Fruit fly (Drosophila melanogaster) whole organism, embryonic: ENCODE data around the gene Fbw5.

Experiments
- BEAF-32 ChIP-seq: fragments of 200-800 bp; sonication (Bioruptor generic); optimal IDR thresholded peaks from 3 replicates; lab custom pipeline; 2017; ENCODE audit warnings: missing biosample characterization, missing genetic modification characterization, mild to moderate bottlenecking, moderate library complexity, missing genetic modification reagents
- CG10366 ChIP-seq: fragments of 200-800 bp; sonication (Bioruptor generic); IDR thresholded peaks from 2 replicates; pipeline ENCODE4 v1.3.6; 2022; ENCODE audit warnings: missing biosample characterization, missing genetic modification characterization
- CG10959 ChIP-seq: fragments of 200-800 bp; sonication (Bioruptor generic); IDR thresholded peaks from 2 replicates; pipeline ENCODE4 v1.3.6; 2022; ENCODE audit warnings: missing biosample characterization, missing genetic modification characterization
- CG13287 ChIP-seq: fragments of 200-800 bp; sonication (Bioruptor generic); IDR thresholded peaks from 2 replicates; pipeline ENCODE4 v1.3.6; 2022; ENCODE audit warnings: missing biosample characterization, missing genetic modification characterization; ENCODE audit not compliant: partially characterized antibody
- CG13624 ChIP-seq: fragments of 200-800 bp; sonication (Bioruptor generic); optimal IDR thresholded peaks from 2 replicates; lab custom pipeline; 2016; ENCODE audit warnings: missing biosample characterization, missing genetic modification characterization
- CG14710 ChIP-seq: fragments of 200-800 bp; sonication (Bioruptor generic); optimal IDR thresholded peaks from 3 replicates; lab custom pipeline; 2019; ENCODE audit warnings: missing biosample characterization, mild to moderate bottlenecking, missing genetic modification characterization, moderate library complexity
- CG14965 ChIP-seq: fragments of 200-800 bp; sonication (Bioruptor generic); optimal IDR thresholded peaks from 2 replicates; lab custom pipeline; 2016; ENCODE audit warnings: missing biosample characterization, missing genetic modification characterization, borderline replicate concordance
- CG16815 ChIP-seq: fragments of 200-800 bp; sonication (Bioruptor generic); optimal IDR thresholded peaks from 3 replicates; lab custom pipeline; 2017; ENCODE audit warnings: missing biosample characterization, mild to moderate bottlenecking, missing genetic modification characterization
- CG17568 ChIP-seq: fragments of 200-800 bp; sonication (Bioruptor generic); optimal IDR thresholded peaks from 2 replicates; lab custom pipeline; 2018; ENCODE audit warnings: missing biosample characterization, mild to moderate bottlenecking, missing genetic modification characterization, moderate library complexity
- CG18262 ChIP-seq: fragments of 200-800 bp; optimal IDR thresholded peaks from 3 replicates; lab custom pipeline; 2019; ENCODE audit warnings: missing biosample characterization, mild to moderate bottlenecking, missing genetic modification characterization, moderate library complexity
- CG2120 ChIP-seq: fragments of 200-800 bp; sonication (Bioruptor generic); optimal IDR thresholded peaks from 3 replicates; lab custom pipeline; 2016; ENCODE audit warnings: missing biosample characterization, missing genetic modification characterization
- CG32767 ChIP-seq: fragments of 200-800 bp; sonication (Bioruptor generic); IDR thresholded peaks from 2 replicates; pipeline ENCODE4 v1.3.6; 2022; ENCODE audit warnings: missing biosample characterization, missing genetic modification characterization
- CG4360 ChIP-seq: fragments of 200-800 bp; sonication (Bioruptor generic); IDR thresholded peaks from 2 replicates; pipeline ENCODE4 v1.3.6; 2022; ENCODE audit warnings: missing biosample characterization, missing genetic modification characterization
- CG4424 ChIP-seq: fragments of 200-800 bp; sonication (Bioruptor generic); optimal IDR thresholded peaks from 3 replicates; lab custom pipeline; 2016; ENCODE audit warnings: missing biosample characterization, missing genetic modification characterization
- CG4730 ChIP-seq: fragments of 200-800 bp; sonication (Bioruptor generic); IDR thresholded peaks from 2 replicates; pipeline ENCODE4 v1.3.6; 2022; ENCODE audit warnings: missing biosample characterization, missing genetic modification characterization
- CG4854 ChIP-seq: fragments of 200-800 bp; sonication (Bioruptor generic); optimal IDR thresholded peaks from 2 replicates; lab custom pipeline; 2016; ENCODE audit warnings: missing biosample characterization, missing genetic modification characterization, inconsistent platforms
- CG6689 ChIP-seq: fragments of 200-800 bp; sonication (Bioruptor generic); IDR thresholded peaks from 2 replicates; pipeline ENCODE4 v1.3.6; 2022; ENCODE audit warnings: missing biosample characterization, missing genetic modification characterization
- CG9609 ChIP-seq: fragments of 200-800 bp; sonication (Bioruptor generic); optimal IDR thresholded peaks from 3 replicates; lab custom pipeline; 2016; ENCODE audit warnings: missing biosample characterization, missing genetic modification characterization
- D ChIP-seq, 2 experiments: fragments of 200-800 bp in 1 of 2; fragments of >200 bp in 1 of 2; sonication (Bioruptor generic) in 1 of 2; optimal IDR thresholded peaks; 2 replicates in 1 of 2; 3 replicates in 1 of 2; lab custom pipeline; 2017; ENCODE audit warnings: mild to moderate bottlenecking in 1 of 2, missing biosample characterization in 1 of 2, missing genetic modification characterization in 1 of 2, missing genetic modification reagents in 1 of 2
- Doc2 ChIP-seq: fragments of 200-800 bp; sonication (Bioruptor generic); IDR thresholded peaks from 2 replicates; pipeline ENCODE4 v1.3.6; 2022; ENCODE audit warnings: missing biosample characterization, missing genetic modification characterization
- HLHmδ ChIP-seq: fragments of 200-800 bp; sonication (Bioruptor generic); optimal IDR thresholded peaks from 2 replicates; lab custom pipeline; 2018; ENCODE audit warnings: missing biosample characterization, mild to moderate bottlenecking, missing genetic modification characterization, moderate library complexity
- HmgD ChIP-seq: fragments of 200-800 bp; sonication (Bioruptor generic); optimal IDR thresholded peaks from 3 replicates; lab custom pipeline; 2016; ENCODE audit warnings: missing biosample characterization, missing genetic modification characterization
- Hr39 ChIP-seq: fragments of >200 bp; optimal IDR thresholded peaks from 2 replicates; lab custom pipeline; 2017
- MTF-1 ChIP-seq: fragments of 200-800 bp; sonication (Bioruptor generic); optimal IDR thresholded peaks from 2 replicates; lab custom pipeline; 2018; ENCODE audit warnings: missing biosample characterization, mild to moderate bottlenecking, missing genetic modification characterization, borderline replicate concordance
- Max ChIP-seq: fragments of 200-800 bp; sonication (Bioruptor generic); optimal IDR thresholded peaks from 2 replicates; lab custom pipeline; 2016; ENCODE audit warnings: missing biosample characterization, mild to moderate bottlenecking, missing genetic modification characterization
- Oli ChIP-seq: fragments of 200-800 bp; sonication (Bioruptor generic); optimal IDR thresholded peaks from 2 replicates; lab custom pipeline; 2018; ENCODE audit warnings: missing biosample characterization, mild to moderate bottlenecking, missing genetic modification characterization, moderate library complexity
- PHDP ChIP-seq: fragments of 200-800 bp; sonication (Bioruptor generic); optimal IDR thresholded peaks from 3 replicates; lab custom pipeline; 2018; ENCODE audit warnings: missing biosample characterization, mild to moderate bottlenecking, missing genetic modification characterization, moderate library complexity
- Rfx ChIP-seq: fragments of 200-800 bp; sonication (Bioruptor generic); IDR thresholded peaks from 2 replicates; pipeline ENCODE4 v1.3.6; 2022; ENCODE audit warnings: missing biosample characterization, missing genetic modification characterization
- Sin3A ChIP-seq: fragments of >200 bp; optimal IDR thresholded peaks from 2 replicates; lab custom pipeline; 2018
- Ssrp ChIP-seq: fragments of 200-800 bp; sonication (Bioruptor generic); optimal IDR thresholded peaks from 2 replicates; lab custom pipeline; 2018; ENCODE audit warnings: missing biosample characterization, mild to moderate bottlenecking, missing genetic modification characterization, moderate library complexity
- ab ChIP-seq: fragments of 200-800 bp; sonication (Bioruptor generic); optimal IDR thresholded peaks from 2 replicates; lab custom pipeline; 2016; ENCODE audit warnings: missing biosample characterization, missing genetic modification characterization
- az2 ChIP-seq: fragments of 200-800 bp; sonication (Bioruptor generic); optimal IDR thresholded peaks from 3 replicates; lab custom pipeline; 2016; ENCODE audit warnings: missing biosample characterization, missing genetic modification characterization
- btn ChIP-seq: fragments of 200-800 bp; sonication (Bioruptor generic); optimal IDR thresholded peaks from 2 replicates; lab custom pipeline; 2016; ENCODE audit warnings: missing biosample characterization, missing genetic modification characterization
- cad ChIP-seq: fragments of >200 bp; optimal IDR thresholded peaks from 2 replicates; lab custom pipeline; 2017; ENCODE audit warnings: missing biosample characterization, missing genetic modification characterization
- danr ChIP-seq: fragments of 200-800 bp; sonication (Bioruptor generic); IDR thresholded peaks from 2 replicates; pipeline ENCODE4 v1.3.6; 2022; ENCODE audit warnings: missing biosample characterization, missing genetic modification characterization
- gcm2 ChIP-seq: fragments of 200-800 bp; sonication (Bioruptor generic); optimal IDR thresholded peaks from 2 replicates; lab custom pipeline; 2016; ENCODE audit warnings: missing biosample characterization, missing genetic modification characterization
- jigr1 ChIP-seq: fragments of 200-800 bp; sonication (Bioruptor generic); IDR thresholded peaks from 3 replicates; pipeline ENCODE4 v1.3.6; 2022; ENCODE audit warnings: missing biosample characterization, missing genetic modification characterization
- jing ChIP-seq: fragments of 200-800 bp; sonication (Bioruptor generic); optimal IDR thresholded peaks from 2 replicates; lab custom pipeline; 2018; ENCODE audit warnings: missing biosample characterization, mild to moderate bottlenecking, missing genetic modification characterization
- kah ChIP-seq: fragments of 200-800 bp; sonication (Bioruptor generic); optimal IDR thresholded peaks from 2 replicates; lab custom pipeline; 2018; ENCODE audit warnings: missing biosample characterization, mild to moderate bottlenecking, missing genetic modification characterization
- lmd ChIP-seq: fragments of 200-800 bp; sonication (Bioruptor generic); IDR thresholded peaks from 2 replicates; pipeline ENCODE4 v1.3.6; 2022; ENCODE audit warnings: missing biosample characterization, missing genetic modification characterization
- mld ChIP-seq: fragments of 200-800 bp; sonication (Bioruptor generic); IDR thresholded peaks from 3 replicates; pipeline ENCODE4 v1.3.6; 2022; ENCODE audit warnings: missing biosample characterization, missing genetic modification characterization; ENCODE audit not compliant: partially characterized antibody
- nom ChIP-seq: fragments of 200-800 bp; sonication (Bioruptor generic); optimal IDR thresholded peaks from 2 replicates; lab custom pipeline; 2017; ENCODE audit warnings: missing biosample characterization, missing genetic modification characterization, mild to moderate bottlenecking, moderate library complexity, missing genetic modification reagents
- oc ChIP-seq: fragments of 200-800 bp; sonication (Bioruptor generic); optimal IDR thresholded peaks from 2 replicates; lab custom pipeline; 2018; ENCODE audit warnings: missing biosample characterization, mild to moderate bottlenecking, missing genetic modification characterization, moderate library complexity
- ro ChIP-seq: fragments of 200-800 bp; sonication (Bioruptor generic); IDR thresholded peaks from 2 replicates; pipeline ENCODE4 v1.3.6; 2022; ENCODE audit warnings: missing biosample characterization, missing genetic modification characterization
- row ChIP-seq: fragments of 200-800 bp; sonication (Bioruptor generic); IDR thresholded peaks from 3 replicates; pipeline ENCODE4 v1.3.6; 2022; ENCODE audit warnings: missing biosample characterization, missing genetic modification characterization
- schlank ChIP-seq: fragments of 200-800 bp; sonication (Bioruptor generic); optimal IDR thresholded peaks from 2 replicates; lab custom pipeline; 2018; ENCODE audit warnings: missing biosample characterization, mild to moderate bottlenecking, missing genetic modification characterization
- seq ChIP-seq: fragments of 200-800 bp; sonication (Bioruptor generic); IDR thresholded peaks from 2 replicates; pipeline ENCODE4 v1.3.6; 2022; ENCODE audit warnings: missing biosample characterization, missing genetic modification characterization
- tll ChIP-seq, 2 experiments: fragments of 200-800 bp in 1 of 2; fragments of >200 bp in 1 of 2; sonication (Bioruptor generic) in 1 of 2; optimal IDR thresholded peaks; 2 replicates each; lab custom pipeline; 2017 to 2019; ENCODE audit warnings: missing biosample characterization in 2 of 2, missing genetic modification characterization in 2 of 2, mild to moderate bottlenecking in 1 of 2, moderate library complexity in 1 of 2
- tna ChIP-seq: fragments of 200-800 bp; sonication (Bioruptor generic); IDR thresholded peaks from 2 replicates; pipeline ENCODE4 v1.3.6; 2022; ENCODE audit warnings: missing biosample characterization, missing genetic modification characterization; ENCODE audit not compliant: partially characterized antibody
- tx ChIP-seq: fragments of 200-800 bp; sonication (Bioruptor generic); optimal IDR thresholded peaks from 2 replicates; lab custom pipeline; 2016; ENCODE audit warnings: missing biosample characterization, missing genetic modification characterization
- wor ChIP-seq: fragments of 200-800 bp; sonication (Bioruptor generic); IDR thresholded peaks from 2 replicates; pipeline ENCODE4 v1.3.6; 2022; ENCODE audit warnings: missing biosample characterization, missing genetic modification characterization

Fbw5 gene

dm6 chr2L:6070656-6071231 lies 5.0 kb upstream of the Fbw5 start, which contains the start of the genes CG9154 and Kr-h2 (continued):
- TF ChIP-seq mld (GFP tag; lab: Robert Waterston, UW) (peak; percentile 55; the same call in 1 of the 3 replicates), Hr39 (lab: Kevin White, UChicago) (no peak), D (optimal IDR thresholded peaks at IDR 0.05; lab: Kevin White, UChicago) (no peak), D (GFP tag; optimal IDR thresholded peaks at IDR 0.05; lab: Kevin White, UChicago) (no peak), CG4730 (GFP tag; lab: Robert Waterston, UW) (no peak), danr (GFP tag; lab: Robert Waterston, UW) (no peak), btn (GFP tag; lab: Kevin White, UChicago) (no peak), ab (GFP tag; lab: Kevin White, UChicago) (no peak), CG13287 (peak; percentile 64), MTF-1 (GFP tag; lab: Kevin White, UChicago) (no peak), row (GFP tag; lab: Robert Waterston, UW) (peak; percentile 71), CG14710 (tag; lab: Kevin White, UChicago) (peak; percentile 69), seq (no peak), CG18262 (peak; percentile 42), ro (GFP tag; lab: Robert Waterston, UW) (no peak), Doc2 (GFP tag; lab: Robert Waterston, UW) (no peak), PHDP (tag; lab: Kevin White, UChicago) (peak; percentile 29), tx (GFP tag; lab: Kevin White, UChicago) (no peak), cad (GFP tag; lab: Kevin White, UChicago) (no peak), lmd (no peak), nom (GFP tag; lab: Kevin White, UChicago) (no peak), CG16815 (GFP tag; lab: Kevin White, UChicago) (no peak), tll (GFP tag; optimal IDR thresholded peaks at IDR 0.05; lab: Kevin White, UChicago) (no peak), CG17568 (GFP tag; lab: Kevin White, UChicago) (no peak), schlank (tag; lab: Kevin White, UChicago) (no peak), CG4854 (no peak), CG6689 (GFP tag; lab: Robert Waterston, UW) (no peak), wor (GFP tag; lab: Robert Waterston, UW) (no peak), Rfx (GFP tag; lab: Robert Waterston, UW) (no peak; the same call in 1 of the 2 replicates), kah (GFP tag; lab: Kevin White, UChicago) (no peak), Oli (no peak), HmgD (GFP tag; lab: Kevin White, UChicago) (no peak), CG32767 (GFP tag; lab: Robert Waterston, UW) (no peak), jing (GFP tag; lab: Kevin White, UChicago) (no peak), CG4424 (GFP tag; lab: Kevin White, UChicago) (peak; percentile 23), CG14965 (GFP tag; lab: Kevin White, UChicago) (no peak), CG9609 (GFP tag; lab: Kevin White, UChicago) (peak; percentile 14), jigr1 (GFP tag; lab: Robert Waterston, UW) (peak; percentile 54; the same call in 1 of the 3 replicates), gcm2 (GFP tag; lab: Kevin White, UChicago) (no peak), CG4360 (no peak), oc (tag; lab: Kevin White, UChicago) (no peak), CG13624 (GFP tag; lab: Kevin White, UChicago) (peak; percentile 19), BEAF-32 (GFP tag; lab: Kevin White, UChicago) (peak; percentile 73), az2 (GFP tag; lab: Kevin White, UChicago) (no peak), CG2120 (GFP tag; lab: Kevin White, UChicago) (peak; percentile 70), tna (GFP tag; lab: Robert Waterston, UW) (peak; percentile 44; the same call in 1 of the 2 replicates), CG10959 (GFP tag; lab: Robert Waterston, UW) (no peak), CG10366 (GFP tag; lab: Robert Waterston, UW) (no peak), Max (GFP tag; lab: Kevin White, UChicago) (peak; percentile 14), Sin3A (lab: Kevin White, UChicago) (peak; percentile 48), HLHmδ (GFP tag; lab: Kevin White, UChicago) (no peak), Ssrp (tag; lab: Kevin White, UChicago) (no peak)
